Worm (Caenorhabditis elegans): ENCODE data around the gene pudl-1.
A peak's percentile ranks its signal among the peaks of the same experiment; 100 is the strongest.

pudl-1 gene

DNA sequence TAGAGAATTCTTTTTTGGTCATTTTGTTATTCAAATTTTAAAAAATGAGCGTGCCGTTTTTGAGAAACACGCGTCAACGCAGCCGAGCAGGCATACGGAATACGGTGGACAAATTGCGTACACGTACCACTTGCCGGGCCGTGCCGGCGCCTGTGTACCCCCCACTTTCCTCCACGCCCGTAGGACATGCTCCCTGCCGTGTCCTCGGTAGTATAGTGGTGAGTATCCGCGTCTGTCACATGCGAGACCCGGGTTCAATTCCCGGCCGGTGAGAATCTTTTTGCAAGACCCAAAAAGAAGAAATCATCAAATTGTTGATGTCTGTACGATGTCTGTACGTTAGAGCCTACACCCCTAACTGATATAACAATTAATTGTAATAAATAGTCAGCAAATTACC, 24.6 kb upstream of the pudl-1 start:
- TF ChIP-seq lin-26 (GFP tag; IDR thresholded peaks at IDR 0.05) (peak; percentile 75; the same call in 1 of the 2 replicates), snpc-1.3 (tag; optimal IDR thresholded peaks at IDR 0.05; ENCODE audit: insufficient read depth) (no peak), ekl-4 (GFP tag; IDR thresholded peaks at IDR 0.05) (no peak), ceh-79 (tag; optimal IDR thresholded peaks at IDR 0.05) (no peak), F57C9.4 (tag; optimal IDR thresholded peaks at IDR 0.05) (no peak), dpff-1 (tag; optimal IDR thresholded peaks at IDR 0.05) (no peak), egrh-3 (GFP tag; IDR thresholded peaks at IDR 0.05) (0 out of 2 replicates have a peak, but pooled peaks have one; percentile 15), pbrm-1 (GFP tag; IDR thresholded peaks at IDR 0.05) (0 out of 2 replicates have a peak, but pooled peaks have one; percentile 27), madf-8 (GFP tag; conservative IDR thresholded peaks at IDR 0.05) (no peak), K12H6.12 (tag; optimal IDR thresholded peaks at IDR 0.05) (peak; percentile 1), lin-54 (GFP tag; optimal IDR thresholded peaks at IDR 0.05) (no peak), ztf-3 (GFP tag; optimal IDR thresholded peaks at IDR 0.05) (no peak), repo-1 (tag; optimal IDR thresholded peaks at IDR 0.05) (no peak), zfh-2 (GFP tag; conservative IDR thresholded peaks at IDR 0.05) (peak; percentile 54), Y56A3A.18 (GFP tag; IDR thresholded peaks at IDR 0.05) (0 out of 2 replicates have a peak, but pooled peaks have one; percentile 29), hmg-1.2 (GFP tag; IDR thresholded peaks at IDR 0.05) (peak; percentile 59), C06A6.2 (GFP tag; conservative IDR thresholded peaks at IDR 0.05) (no peak), attf-3 (GFP tag; conservative IDR thresholded peaks at IDR 0.05) (0 out of 2 replicates have a peak, but pooled peaks have one; percentile 26), ets-4 (GFP tag; optimal IDR thresholded peaks at IDR 0.05) (no peak), bed-1 (GFP tag; IDR thresholded peaks at IDR 0.05) (no peak), lsl-1 (GFP tag; optimal IDR thresholded peaks at IDR 0.05) (peak; percentile 7), rpc-1 (optimal IDR thresholded peaks at IDR 0.05) (peak; percentile 46), rpc-1 (tag; optimal IDR thresholded peaks at IDR 0.05) (peak; percentile 72), dox-1 (GFP tag; IDR thresholded peaks at IDR 0.05) (peak; percentile 68), cebp-2 (GFP tag; IDR thresholded peaks at IDR 0.05) (peak; percentile 33; the same call in 1 of the 2 replicates), ceh-40 (GFP tag; IDR thresholded peaks at IDR 0.05) (no peak), lin-40 (tag; optimal IDR thresholded peaks at IDR 0.05) (no peak), sptf-2 (GFP tag; optimal IDR thresholded peaks at IDR 0.05) (no peak), nfyb-1 (GFP tag; IDR thresholded peaks at IDR 0.05) (no peak), hmg-20 (GFP tag; IDR thresholded peaks at IDR 0.05) (no peak), attf-6 (GFP tag; IDR thresholded peaks at IDR 0.05) (0 out of 2 replicates have a peak, but pooled peaks have one; percentile 30), aptf-2 (GFP tag; conservative IDR thresholded peaks at IDR 0.05) (no peak), rec-8 (tag; optimal IDR thresholded peaks at IDR 0.05) (no peak), B0261.1 (tag; optimal IDR thresholded peaks at IDR 0.05) (peak; percentile 70), unc-130 (GFP tag; optimal IDR thresholded peaks at IDR 0.05) (no peak), ztf-26 (tag; optimal IDR thresholded peaks at IDR 0.05) (no peak), gei-17 (GFP tag; optimal IDR thresholded peaks at IDR 0.05) (no peak), lin-35 (GFP tag; optimal IDR thresholded peaks at IDR 0.05) (no peak), F33H1.4 (GFP tag; IDR thresholded peaks at IDR 0.05) (peak; percentile 35; the same call in 1 of the 2 replicates), ama-1 (optimal IDR thresholded peaks at IDR 0.05) (no peak), ama-1 (GFP tag; optimal IDR thresholded peaks at IDR 0.05) (no peak), aptf-3 (GFP tag; IDR thresholded peaks at IDR 0.05) (no peak), nhr-27 (tag; optimal IDR thresholded peaks at IDR 0.05) (no peak), snpc-4 (GFP tag; optimal IDR thresholded peaks at IDR 0.05) (no peak), snpc-4 (tag; optimal IDR thresholded peaks at IDR 0.05) (peak in 1 of 4 experiments; percentile 31), madf-6 (GFP tag; IDR thresholded peaks at IDR 0.05) (no peak; the same call in 1 of the 2 replicates), chd-7 (tag; optimal IDR thresholded peaks at IDR 0.05) (peak; percentile 17), B0019.2 (GFP tag; conservative IDR thresholded peaks at IDR 0.05) (0 out of 2 replicates have a peak, but pooled peaks have one; percentile 8), ztf-6 (GFP tag; IDR thresholded peaks at IDR 0.05) (no peak), F52B5.7 (tag; optimal IDR thresholded peaks at IDR 0.05) (peak; percentile 4)
